Worm (Caenorhabditis elegans) whole organism, midembryonic: Measurements from ENCODE around the gene F20G2.3.

Source experiments
- T22C8.4 ChIP-seq: fragments of 200-800 bp; sonication (Bioruptor generic); IDR thresholded peaks from 2 replicates; pipeline ENCODE4 v1.3.6; 2022; ENCODE audit warnings: missing genetic modification characterization, missing compliant biosample characterization
- cog-1 ChIP-seq: sonication (generic microtip); optimal IDR thresholded peaks from 2 replicates; lab custom pipeline; 2016; ENCODE audit warnings: missing genetic modification characterization, missing compliant biosample characterization
- flt-1 ChIP-seq: fragments of 200-800 bp; sonication (Bioruptor generic); IDR thresholded peaks from 2 replicates; pipeline ENCODE4 v1.3.6; 2022; ENCODE audit warnings: missing genetic modification characterization, missing compliant biosample characterization
- klf-2 ChIP-seq: fragments of 200-800 bp; sonication (Bioruptor generic); conservative IDR thresholded peaks from 2 replicates; pipeline ENCODE4 v1.3.6; 2022; ENCODE audit warnings: missing genetic modification reagents, missing genetic modification characterization, missing compliant biosample characterization
- med-1 ChIP-seq: sonication (generic microtip); optimal IDR thresholded peaks from 2 replicates; lab custom pipeline; 2017; ENCODE audit warnings: missing genetic modification characterization, mild to moderate bottlenecking, missing compliant biosample characterization, antibody characterized with exemption, missing genetic modification reagents; ENCODE audit not compliant: insufficient read depth
- ref-1 ChIP-seq: fragments of 200-800 bp; sonication (Bioruptor generic); conservative IDR thresholded peaks from 2 replicates; pipeline ENCODE4 v1.3.6; 2022; ENCODE audit warnings: missing genetic modification reagents, missing genetic modification characterization, missing compliant biosample characterization
- ztf-23 ChIP-seq: fragments of 200-800 bp; sonication (Bioruptor generic); IDR thresholded peaks from 2 replicates; pipeline ENCODE4 v1.3.6; 2022; ENCODE audit warnings: missing genetic modification reagents, missing genetic modification characterization, missing compliant biosample characterization
- ztf-29 ChIP-seq: fragments of 200-800 bp; sonication (Bioruptor generic); IDR thresholded peaks from 2 replicates; pipeline ENCODE4 v1.3.6; 2022; ENCODE audit warnings: missing genetic modification reagents, missing genetic modification characterization, missing compliant biosample characterization

- TF ChIP-seq cog-1 (tag; lab: Kevin White, UChicago): no peak
- no peak for TF ChIP-seq klf-2 (GFP tag; lab: Robert Waterston, UW)
- TF ChIP-seq med-1: no peak
- no peak for TF ChIP-seq ztf-23 (GFP tag; lab: Robert Waterston, UW)
- TF ChIP-seq flt-1: no peak
- TF ChIP-seq ztf-29 (GFP tag; lab: Robert Waterston, UW): no peak
- TF ChIP-seq ref-1 (GFP tag; lab: Robert Waterston, UW): no peak
- no peak for TF ChIP-seq T22C8.4 (GFP tag; lab: Robert Waterston, UW)
Measured at ce11 chrV:13794046-13794445, 25.8 kb upstream of the F20G2.3 start.
